Fruit fly (Drosophila melanogaster) whole organism, pupa: ENCODE measurements around the gene CG15468.
A peak's percentile ranks its signal among the peaks of the same experiment; 100 is the strongest.

ENCODE experiments used
- CG10348 ChIP-seq: fragments of 200-800 bp; sonication (Bioruptor generic); IDR thresholded peaks from 2 replicates; pipeline ENCODE4 v1.3.6; 2022; ENCODE audit warnings: missing biosample characterization, missing genetic modification characterization
- CG12605 ChIP-seq: fragments of 200-800 bp; sonication (Bioruptor generic); IDR thresholded peaks from 2 replicates; pipeline ENCODE4 v1.3.6; 2022; ENCODE audit warnings: missing biosample characterization, missing genetic modification characterization
- CG13204 ChIP-seq: fragments of 200-800 bp; sonication (Bioruptor generic); optimal IDR thresholded peaks from 2 replicates; lab custom pipeline; 2018; ENCODE audit warnings: missing biosample characterization, mild to moderate bottlenecking, missing genetic modification characterization, moderate library complexity
- CG14655 ChIP-seq: fragments of 200-800 bp; sonication (Bioruptor generic); optimal IDR thresholded peaks from 3 replicates; lab custom pipeline; 2017; ENCODE audit warnings: mild to moderate bottlenecking, missing biosample characterization, missing genetic modification reagents, missing genetic modification characterization
- CG15710 ChIP-seq: fragments of 200-800 bp; sonication (Bioruptor generic); optimal IDR thresholded peaks from 2 replicates; lab custom pipeline; 2018; ENCODE audit warnings: missing biosample characterization, mild to moderate bottlenecking, missing genetic modification characterization, moderate library complexity
- CG17806 ChIP-seq: fragments of 200-800 bp; sonication (Bioruptor generic); optimal IDR thresholded peaks from 2 replicates; lab custom pipeline; 2018; ENCODE audit warnings: missing biosample characterization, mild to moderate bottlenecking, missing genetic modification characterization, moderate library complexity
- CG32121 ChIP-seq: fragments of 200-800 bp; sonication (Bioruptor generic); IDR thresholded peaks from 2 replicates; pipeline ENCODE4 v1.3.6; 2022; ENCODE audit warnings: missing biosample characterization, missing genetic modification characterization
- CG34367 ChIP-seq: fragments of 200-800 bp; sonication (Bioruptor generic); optimal IDR thresholded peaks from 2 replicates; lab custom pipeline; 2018; ENCODE audit warnings: missing biosample characterization, mild to moderate bottlenecking, missing genetic modification characterization
- CG4496 ChIP-seq: fragments of 200-800 bp; sonication (Bioruptor generic); IDR thresholded peaks from 3 replicates; pipeline ENCODE4 v1.3.6; 2022; ENCODE audit warnings: missing biosample characterization, missing genetic modification characterization
- CG8159 ChIP-seq: fragments of 200-800 bp; sonication (Bioruptor generic); optimal IDR thresholded peaks from 3 replicates; lab custom pipeline; 2018; ENCODE audit warnings: missing biosample characterization, mild to moderate bottlenecking, missing genetic modification characterization, moderate library complexity
- CG8301 ChIP-seq: fragments of 200-800 bp; sonication (Bioruptor generic); optimal IDR thresholded peaks from 2 replicates; lab custom pipeline; 2018; ENCODE audit warnings: missing biosample characterization, mild to moderate bottlenecking, missing genetic modification characterization
- CG9948 ChIP-seq: fragments of 200-800 bp; sonication (Bioruptor generic); optimal IDR thresholded peaks from 2 replicates; lab custom pipeline; 2018; ENCODE audit warnings: missing biosample characterization, mild to moderate bottlenecking, missing genetic modification characterization, moderate library complexity
- D1 ChIP-seq: fragments of 200-800 bp; sonication (Bioruptor generic); optimal IDR thresholded peaks from 2 replicates; lab custom pipeline; 2018; ENCODE audit warnings: missing biosample characterization, mild to moderate bottlenecking, missing genetic modification characterization, moderate library complexity
- EcR ChIP-seq: fragments of 200-800 bp; sonication (Bioruptor generic); optimal IDR thresholded peaks from 3 replicates; lab custom pipeline; 2019; ENCODE audit warnings: missing biosample characterization, missing genetic modification characterization, mild to moderate bottlenecking, moderate library complexity, missing genetic modification reagents
- Ets98B ChIP-seq: fragments of 200-800 bp; sonication (Bioruptor generic); IDR thresholded peaks from 2 replicates; pipeline ENCODE4 v1.3.6; 2022; ENCODE audit warnings: missing biosample characterization, missing genetic modification characterization
- Pif1A ChIP-seq: fragments of 200-800 bp; sonication (Bioruptor generic); optimal IDR thresholded peaks from 3 replicates; lab custom pipeline; 2016; ENCODE audit warnings: missing biosample characterization, missing genetic modification characterization
- Pif1B ChIP-seq: fragments of 200-800 bp; sonication (Bioruptor generic); optimal IDR thresholded peaks from 3 replicates; lab custom pipeline; 2016; ENCODE audit warnings: missing biosample characterization, missing genetic modification characterization
- Snoo ChIP-seq: fragments of 200-800 bp; sonication (Bioruptor generic); optimal IDR thresholded peaks from 3 replicates; lab custom pipeline; 2017; ENCODE audit warnings: missing biosample characterization, mild to moderate bottlenecking, missing genetic modification characterization, inconsistent platforms
- fd96Ca ChIP-seq: fragments of 200-800 bp; sonication (Bioruptor generic); IDR thresholded peaks from 3 replicates; pipeline ENCODE4 v1.3.6; 2022; ENCODE audit warnings: missing biosample characterization, missing genetic modification characterization
- gl ChIP-seq: fragments of 200-800 bp; sonication (Bioruptor generic); optimal IDR thresholded peaks from 2 replicates; lab custom pipeline; 2018; ENCODE audit warnings: missing biosample characterization, mild to moderate bottlenecking, missing genetic modification characterization
- rn ChIP-seq: fragments of 200-800 bp; sonication (Bioruptor generic); IDR thresholded peaks from 2 replicates; pipeline ENCODE4 v1.3.6; 2022; ENCODE audit warnings: missing biosample characterization, missing genetic modification characterization

CG15468 gene

dm6 chrX:4962964-4963363 is 2.0 kb upstream of the CG15468 start:
- TF ChIP-seq CG10348 (GFP tag; lab: Robert Waterston, UW) (no peak), CG17806 (tag; lab: Kevin White, UChicago) (no peak), CG4496 (GFP tag; lab: Robert Waterston, UW) (0 out of 3 replicates have a peak, but pooled peaks have one; percentile 25), CG15710 (tag; lab: Kevin White, UChicago) (no peak), CG8159 (tag; lab: Kevin White, UChicago) (no peak), CG32121 (GFP tag; lab: Robert Waterston, UW) (no peak), D1 (tag; lab: Kevin White, UChicago) (no peak), Snoo (tag; lab: Kevin White, UChicago) (no peak), gl (no peak), Pif1A (GFP tag; lab: Kevin White, UChicago) (peak; percentile 19), rn (no peak), CG13204 (GFP tag; lab: Kevin White, UChicago) (no peak), Pif1B (GFP tag; lab: Kevin White, UChicago) (no peak), CG34367 (tag; lab: Kevin White, UChicago) (no peak), CG9948 (peak; percentile 18), CG8301 (tag; lab: Kevin White, UChicago) (peak; percentile 63), Ets98B (GFP tag; lab: Robert Waterston, UW) (peak; percentile 55), CG12605 (GFP tag; lab: Robert Waterston, UW) (0 out of 2 replicates have a peak, but pooled peaks have one; percentile 13), fd96Ca (GFP tag; lab: Robert Waterston, UW) (peak; percentile 67; the same call in 1 of the 3 replicates), CG14655 (GFP tag; lab: Kevin White, UChicago) (peak; percentile 77), EcR (GFP tag; lab: Kevin White, UChicago) (no peak)
- TF ChIP-seq, all 21 proteins: peak for 8

dm6 chrX:4958872-4959271 is 2.1 kb downstream of the CG15468 start:
- TF ChIP-seq CG9948 (peak; percentile 45), Snoo (tag; lab: Kevin White, UChicago) (no peak), CG4496 (GFP tag; lab: Robert Waterston, UW) (peak; percentile 65; the same call in 2 of the 3 replicates), CG17806 (tag; lab: Kevin White, UChicago) (peak; percentile 53), CG13204 (GFP tag; lab: Kevin White, UChicago) (no peak), Pif1A (GFP tag; lab: Kevin White, UChicago) (peak; percentile 55), CG14655 (GFP tag; lab: Kevin White, UChicago) (peak; percentile 76), CG34367 (tag; lab: Kevin White, UChicago) (peak; percentile 32), Ets98B (GFP tag; lab: Robert Waterston, UW) (peak; percentile 68), Pif1B (GFP tag; lab: Kevin White, UChicago) (peak; percentile 23), D1 (tag; lab: Kevin White, UChicago) (no peak), CG12605 (GFP tag; lab: Robert Waterston, UW) (peak; percentile 43; the same call in 1 of the 2 replicates), CG32121 (GFP tag; lab: Robert Waterston, UW) (peak; percentile 32; the same call in 1 of the 2 replicates), fd96Ca (GFP tag; lab: Robert Waterston, UW) (0 out of 3 replicates have a peak, but pooled peaks have one; percentile 44), CG15710 (tag; lab: Kevin White, UChicago) (peak; percentile 48), rn (no peak), gl (no peak), CG10348 (GFP tag; lab: Robert Waterston, UW) (no peak), EcR (GFP tag; lab: Kevin White, UChicago) (no peak), CG8301 (tag; lab: Kevin White, UChicago) (peak; percentile 73), CG8159 (tag; lab: Kevin White, UChicago) (peak; percentile 37)

dm6 chrX:4955788-4956442 is 5.0 kb downstream of the CG15468 start:
- no peak for TF ChIP-seq CG14655 (GFP tag; lab: Kevin White, UChicago)
- TF ChIP-seq CG4496 (GFP tag; lab: Robert Waterston, UW), result peak; percentile 20; the same call in 1 of the 3 replicates
- TF ChIP-seq CG12605 (GFP tag; lab: Robert Waterston, UW), result 0 out of 2 replicates have a peak, but pooled peaks have one; percentile 11
- peak; percentile 89 for TF ChIP-seq EcR (GFP tag; lab: Kevin White, UChicago)

dm6 chrX:4943505-4943904 is 17.4 kb downstream of the CG15468 start:
- TF ChIP-seq CG8159 (tag; lab: Kevin White, UChicago) (no peak), EcR (GFP tag; lab: Kevin White, UChicago) (peak; percentile 60), Pif1B (GFP tag; lab: Kevin White, UChicago) (no peak), fd96Ca (GFP tag; lab: Robert Waterston, UW) (no peak), CG10348 (GFP tag; lab: Robert Waterston, UW) (no peak)
- TF ChIP-seq, all 21 proteins: peak for 1

- TF ChIP-seq Pif1B (GFP tag; lab: Kevin White, UChicago) (peak; percentile 9), CG32121 (GFP tag; lab: Robert Waterston, UW) (no peak)
Measured at dm6 chrX:4941512-4941911, 19.4 kb downstream of the CG15468 start.

dm6 chrX:4940527-4940926 is 20.4 kb downstream of the CG15468 start:
- TF ChIP-seq Snoo (tag; lab: Kevin White, UChicago) (no peak), EcR (GFP tag; lab: Kevin White, UChicago) (no peak), CG10348 (GFP tag; lab: Robert Waterston, UW) (no peak), CG17806 (tag; lab: Kevin White, UChicago) (no peak), CG9948 (no peak), rn (no peak), CG8159 (tag; lab: Kevin White, UChicago) (no peak), CG15710 (tag; lab: Kevin White, UChicago) (no peak), CG14655 (GFP tag; lab: Kevin White, UChicago) (no peak), CG13204 (GFP tag; lab: Kevin White, UChicago) (no peak), D1 (tag; lab: Kevin White, UChicago) (no peak), CG34367 (tag; lab: Kevin White, UChicago) (no peak)
